Worm (Caenorhabditis elegans) whole organism, L4 larva: ENCODE data around the gene tomm-20.
A peak's percentile ranks its signal among the peaks of the same experiment; 100 is the strongest.

Experiments used
- D1046.2 ChIP-seq: fragments of 200-800 bp; sonication (Bioruptor generic); IDR thresholded peaks from 2 replicates; pipeline ENCODE4 v1.3.6; 2022; ENCODE audit warnings: missing genetic modification characterization, missing compliant biosample characterization
- F37D6.2 ChIP-seq: sonication (generic microtip); optimal IDR thresholded peaks from 2 replicates; lab custom pipeline; 2016; ENCODE audit warnings: mild to moderate bottlenecking, missing genetic modification characterization, missing compliant biosample characterization
- F44E2.7 ChIP-seq: fragments of 200-800 bp; sonication (Bioruptor generic); IDR thresholded peaks from 2 replicates; pipeline ENCODE4 v2.1.2; 2022; ENCODE audit warnings: missing genetic modification characterization, missing compliant biosample characterization
- F49E8.2 ChIP-seq: sonication (generic microtip); optimal IDR thresholded peaks from 2 replicates; lab custom pipeline; 2016; ENCODE audit warnings: missing compliant biosample characterization, mild to moderate bottlenecking, missing genetic modification characterization, borderline replicate concordance
- R02D3.7 ChIP-seq: fragments of 150-350 bp; sonication (generic microtip); optimal IDR thresholded peaks from 3 replicates; lab custom pipeline; 2014; ENCODE audit warnings: missing biosample characterization, missing genetic modification characterization
- T26A8.4 ChIP-seq: fragments of 200-800 bp; sonication (Bioruptor generic); IDR thresholded peaks from 2 replicates; pipeline ENCODE4 v1.3.6; 2022; ENCODE audit warnings: missing genetic modification characterization, missing compliant biosample characterization
- Y5F2A.4 ChIP-seq: fragments of 200-800 bp; sonication (Bioruptor generic); optimal IDR thresholded peaks from 2 replicates; lab custom pipeline; 2018; ENCODE audit warnings: mild to moderate bottlenecking, missing genetic modification characterization, missing compliant biosample characterization
- aha-1 ChIP-seq: fragments of 150-350 bp; peaks from one replicate; lab custom pipeline; 2014; ENCODE audit warnings: missing biosample characterization, missing genetic modification characterization
- ama-1 ChIP-seq: fragments of 150-350 bp; optimal IDR thresholded peaks from 2 replicates; lab custom pipeline; 2014; ENCODE audit warnings: inconsistent platforms, mixed read lengths
- attf-4 ChIP-seq: sonication (generic microtip); optimal IDR thresholded peaks from 3 replicates; lab custom pipeline; 2017; ENCODE audit warnings: missing biosample characterization, missing genetic modification characterization
- ceh-20 ChIP-seq: fragments of 200-800 bp; sonication (Bioruptor generic); IDR thresholded peaks from 2 replicates; pipeline ENCODE4 v1.3.6; 2022; ENCODE audit warnings: missing genetic modification reagents, missing genetic modification characterization, missing compliant biosample characterization
- ceh-28 ChIP-seq: fragments of 150-350 bp; optimal IDR thresholded peaks from 2 replicates; lab custom pipeline; 2014; ENCODE audit warnings: missing biosample characterization, missing genetic modification reagents, missing genetic modification characterization
- ceh-62 ChIP-seq: sonication (generic microtip); optimal IDR thresholded peaks from 2 replicates; lab custom pipeline; 2017; ENCODE audit warnings: missing biosample characterization, missing genetic modification characterization
- cey-2 ChIP-seq: sonication (generic microtip); optimal IDR thresholded peaks from 3 replicates; lab custom pipeline; 2017; ENCODE audit warnings: missing genetic modification characterization, mild to moderate bottlenecking, missing compliant biosample characterization, antibody characterized with exemption, borderline replicate concordance; ENCODE audit not compliant: insufficient read depth
- daf-16 ChIP-seq, 3 experiments: sonication (generic microtip); optimal IDR thresholded peaks; 2 replicates each; lab custom pipeline; 2016 to 2017; ENCODE audit warnings: missing genetic modification characterization in 3 of 3, missing genetic modification reagents in 3 of 3, mild to moderate bottlenecking in 2 of 3, missing compliant biosample characterization in 2 of 3, missing biosample characterization in 1 of 3, moderate library complexity in 1 of 3
- daf-8 ChIP-seq: fragments of 200-800 bp; sonication (Bioruptor generic); IDR thresholded peaks from 2 replicates; pipeline ENCODE4 v1.3.6; 2022; ENCODE audit warnings: missing genetic modification characterization, missing compliant biosample characterization
- dmd-6 ChIP-seq: fragments of 200-800 bp; sonication (Bioruptor generic); IDR thresholded peaks from 2 replicates; pipeline ENCODE4 v1.3.6; 2022; ENCODE audit warnings: missing genetic modification reagents, missing genetic modification characterization, missing compliant biosample characterization
- dpl-1 ChIP-seq: fragments of 150-350 bp; optimal IDR thresholded peaks from 2 replicates; lab custom pipeline; 2014; ENCODE audit warnings: missing biosample characterization, missing genetic modification reagents, missing genetic modification characterization
- dve-1 ChIP-seq: sonication (generic microtip); optimal IDR thresholded peaks from 2 replicates; lab custom pipeline; 2017; ENCODE audit warnings: antibody characterized with exemption, mild to moderate bottlenecking, missing genetic modification characterization, missing compliant biosample characterization; ENCODE audit not compliant: insufficient read depth
- egl-43 ChIP-seq: fragments of 200-800 bp; sonication (Bioruptor generic); IDR thresholded peaks from 2 replicates; pipeline ENCODE4 v1.3.6; 2022; ENCODE audit warnings: missing genetic modification reagents, missing genetic modification characterization, missing compliant biosample characterization
- fkh-10 ChIP-seq: fragments of 150-350 bp; optimal IDR thresholded peaks from 2 replicates; lab custom pipeline; 2014; ENCODE audit warnings: missing biosample characterization, missing genetic modification reagents, missing genetic modification characterization
- gei-8 ChIP-seq: fragments of 200-800 bp; sonication (Bioruptor generic); optimal IDR thresholded peaks from 2 replicates; lab custom pipeline; 2018; ENCODE audit warnings: mild to moderate bottlenecking, missing genetic modification characterization, missing compliant biosample characterization
- hlh-11 ChIP-seq: fragments of 200-800 bp; sonication (Bioruptor generic); optimal IDR thresholded peaks from 2 replicates; lab custom pipeline; 2018; ENCODE audit warnings: mild to moderate bottlenecking, missing genetic modification characterization, missing compliant biosample characterization
- hlh-30 ChIP-seq: sonication (generic microtip); optimal IDR thresholded peaks from 2 replicates; lab custom pipeline; 2017; ENCODE audit warnings: antibody characterized with exemption, mild to moderate bottlenecking, missing genetic modification characterization, missing compliant biosample characterization; ENCODE audit not compliant: insufficient read depth
- hmg-1.1 ChIP-seq: fragments of 200-800 bp; sonication (Bioruptor generic); IDR thresholded peaks from 2 replicates; pipeline ENCODE4 v1.3.6; 2022; ENCODE audit warnings: missing genetic modification reagents, missing genetic modification characterization, missing compliant biosample characterization
- lin-1 ChIP-seq: fragments of 200-800 bp; sonication (Bioruptor generic); IDR thresholded peaks from 2 replicates; pipeline ENCODE4 v1.3.6; 2022; ENCODE audit warnings: missing genetic modification reagents, missing genetic modification characterization, missing compliant biosample characterization
- lin-29 ChIP-seq: fragments of 200-800 bp; sonication (Bioruptor generic); IDR thresholded peaks from 2 replicates; pipeline ENCODE4 v1.3.6; 2022; ENCODE audit warnings: missing genetic modification reagents, missing genetic modification characterization, missing compliant biosample characterization
- mdl-1 ChIP-seq, 2 experiments: fragments of 150-350 bp in 1 of 2; sonication (generic microtip) in 1 of 2; optimal IDR thresholded peaks; 2 replicates each; lab custom pipeline; 2014 to 2017; ENCODE audit warnings: missing biosample characterization in 2 of 2, missing genetic modification characterization in 2 of 2
- mdt-29 ChIP-seq: fragments of 200-800 bp; sonication (Bioruptor generic); IDR thresholded peaks from 2 replicates; pipeline ENCODE4 v1.3.6; 2022; ENCODE audit warnings: missing genetic modification reagents, missing genetic modification characterization, missing compliant biosample characterization
- mes-2 ChIP-seq: sonication (generic microtip); optimal IDR thresholded peaks from 2 replicates; lab custom pipeline; 2016; ENCODE audit warnings: missing genotype, mild to moderate bottlenecking, missing genetic modification characterization, missing compliant biosample characterization; ENCODE audit not compliant: poor library complexity, severe bottlenecking
- mxl-3 ChIP-seq: fragments of 200-800 bp; sonication (Bioruptor generic); optimal IDR thresholded peaks from 2 replicates; lab custom pipeline; 2018; ENCODE audit warnings: mild to moderate bottlenecking, missing genetic modification characterization, missing compliant biosample characterization
- nhr-11 ChIP-seq: fragments of 150-350 bp; optimal IDR thresholded peaks from 2 replicates; lab custom pipeline; 2014; ENCODE audit warnings: missing biosample characterization, missing genetic modification characterization
- nhr-28 ChIP-seq: fragments of 150-350 bp; optimal IDR thresholded peaks from 2 replicates; lab custom pipeline; 2014; ENCODE audit warnings: missing biosample characterization, missing genetic modification characterization
- nhr-41 ChIP-seq: fragments of 200-800 bp; sonication (Bioruptor generic); IDR thresholded peaks from 2 replicates; pipeline ENCODE4 v1.3.6; 2022; ENCODE audit warnings: missing genetic modification reagents, missing genetic modification characterization, missing compliant biosample characterization
- nhr-48 ChIP-seq: sonication (generic microtip); optimal IDR thresholded peaks from 2 replicates; lab custom pipeline; 2016; ENCODE audit warnings: mild to moderate bottlenecking, missing genetic modification characterization, missing compliant biosample characterization
- nhr-6 ChIP-seq: fragments of 150-350 bp; optimal IDR thresholded peaks from 2 replicates; lab custom pipeline; 2014; ENCODE audit warnings: missing biosample characterization, missing genetic modification characterization
- pha-4 ChIP-seq, 2 experiments: fragments of 150-350 bp in 1 of 2; fragments of 200-800 bp in 1 of 2; sonication (Bioruptor generic) in 1 of 2; IDR thresholded peaks in 1 of 2; optimal IDR thresholded peaks in 1 of 2; 2 replicates each; pipeline versions ENCODE4 v1.3.6 to Lab custom; 2014 to 2022; ENCODE audit warnings: missing genetic modification characterization in 2 of 2, missing genetic modification reagents in 2 of 2, missing biosample characterization in 1 of 2, missing compliant biosample characterization in 1 of 2
- pqm-1 ChIP-seq: sonication (generic microtip); optimal IDR thresholded peaks from 2 replicates; lab custom pipeline; 2017; ENCODE audit warnings: missing biosample characterization, missing genetic modification characterization
- sdz-12 ChIP-seq: fragments of 200-800 bp; sonication (Bioruptor generic); optimal IDR thresholded peaks from 2 replicates; lab custom pipeline; 2018; ENCODE audit warnings: mild to moderate bottlenecking, missing genetic modification characterization, missing compliant biosample characterization
- spr-3 ChIP-seq: fragments of 200-800 bp; sonication (Bioruptor generic); optimal IDR thresholded peaks from 2 replicates; lab custom pipeline; 2018; ENCODE audit warnings: mild to moderate bottlenecking, missing genetic modification characterization, missing compliant biosample characterization
- tag-97 ChIP-seq: fragments of 200-800 bp; sonication (Bioruptor generic); IDR thresholded peaks from 2 replicates; pipeline ENCODE4 v1.3.6; 2022; ENCODE audit warnings: missing genetic modification characterization, missing compliant biosample characterization
- tra-1 ChIP-seq: fragments of 200-800 bp; sonication (Bioruptor generic); IDR thresholded peaks from 2 replicates; pipeline ENCODE4 v1.3.6; 2022; ENCODE audit warnings: missing genetic modification reagents, missing genetic modification characterization, missing compliant biosample characterization
- unc-39 ChIP-seq: sonication (generic microtip); optimal IDR thresholded peaks from 2 replicates; lab custom pipeline; 2017; ENCODE audit warnings: missing biosample characterization, missing genetic modification characterization
- unc-62 ChIP-seq, 3 experiments: fragments of 150-350 bp in 1 of 3; sonication (generic microtip); optimal IDR thresholded peaks in 2 of 3; peaks in 1 of 3; 1 replicate in 1 of 3; 2 replicates in 2 of 3; lab custom pipeline; 2014 to 2017; ENCODE audit warnings: missing biosample characterization in 3 of 3, missing genetic modification characterization in 3 of 3, missing genetic modification reagents in 3 of 3, missing genotype in 1 of 3
- ztf-11 ChIP-seq: fragments of 150-350 bp; optimal IDR thresholded peaks from 2 replicates; lab custom pipeline; 2014; ENCODE audit warnings: missing biosample characterization, missing genetic modification characterization

The tomm-20 gene

ce11 chrV:12299244-12299766, 44.0 kb downstream of the tomm-20 start:
- TF ChIP-seq spr-3 (GFP tag; lab: Kevin White, UChicago) (no peak), hlh-11 (tag; lab: Kevin White, UChicago) (peak; percentile 23)

DNA sequence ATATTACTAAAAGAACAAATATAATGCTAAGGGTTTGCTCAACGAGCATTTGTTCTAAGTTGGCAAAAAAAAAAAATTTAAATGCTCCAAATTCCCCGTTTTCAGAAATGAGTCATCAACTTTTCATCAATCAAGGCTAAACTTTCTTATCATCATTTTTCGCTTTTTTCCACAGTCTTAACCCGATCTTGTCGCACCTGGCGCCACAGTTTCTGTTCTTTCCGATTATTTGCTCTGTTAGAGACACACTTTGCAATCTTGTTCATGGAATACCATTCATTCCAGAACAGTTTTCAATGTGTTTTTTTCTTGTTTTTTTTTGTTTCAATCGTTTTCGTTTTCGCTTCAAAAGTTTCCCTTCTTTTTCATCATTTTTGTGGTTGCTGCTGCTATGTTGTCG, 45.1 kb downstream of the tomm-20 start:
- TF ChIP-seq lin-1 (no peak), tag-97 (no peak), gei-8 (GFP tag; lab: Kevin White, UChicago) (no peak), pqm-1 (tag; lab: Kevin White, UChicago) (peak; percentile 83), cey-2 (tag; lab: Kevin White, UChicago) (no peak), aha-1 (tag; lab: Kevin White, UChicago) (peak; percentile 70), F44E2.7 (no peak), unc-62 (GFP tag; optimal IDR thresholded peaks at IDR 0.05 in 1 of 2; lab: Kevin White, UChicago) (peak in 1 of 2 experiments; percentile 83), unc-62 (tag; optimal IDR thresholded peaks at IDR 0.05; lab: Kevin White, UChicago) (no peak), nhr-48 (tag; lab: Kevin White, UChicago) (no peak), nhr-6 (tag; lab: Kevin White, UChicago) (no peak), tra-1 (GFP tag; lab: Robert Waterston, UW) (no peak), mdl-1 (tag; optimal IDR thresholded peaks at IDR 0.05; lab: Kevin White, UChicago) (no peak), Y5F2A.4 (GFP tag; lab: Kevin White, UChicago) (no peak), nhr-11 (tag; lab: Kevin White, UChicago) (no peak), fkh-10 (GFP tag; lab: Kevin White, UChicago) (no peak), nhr-28 (peak; percentile 48), lin-29 (GFP tag; lab: Robert Waterston, UW) (no peak), dmd-6 (GFP tag; lab: Robert Waterston, UW) (peak; percentile 42; the same call in 1 of the 2 replicates), T26A8.4 (GFP tag; lab: Robert Waterston, UW) (no peak), nhr-41 (no peak), dve-1 (peak; percentile 40), D1046.2 (no peak), mxl-3 (no peak), daf-16 (GFP tag; optimal IDR thresholded peaks at IDR 0.05; lab: Kevin White, UChicago) (no peak), daf-16 (tag; optimal IDR thresholded peaks at IDR 0.05; lab: Kevin White, UChicago) (peak; percentile 29), daf-8 (GFP tag; lab: Robert Waterston, UW) (no peak), attf-4 (tag; lab: Kevin White, UChicago) (no peak), unc-39 (tag; lab: Kevin White, UChicago) (no peak), hlh-11 (tag; lab: Kevin White, UChicago) (peak; percentile 10), mdt-29 (no peak), ceh-28 (tag; lab: Kevin White, UChicago) (no peak)

DNA sequence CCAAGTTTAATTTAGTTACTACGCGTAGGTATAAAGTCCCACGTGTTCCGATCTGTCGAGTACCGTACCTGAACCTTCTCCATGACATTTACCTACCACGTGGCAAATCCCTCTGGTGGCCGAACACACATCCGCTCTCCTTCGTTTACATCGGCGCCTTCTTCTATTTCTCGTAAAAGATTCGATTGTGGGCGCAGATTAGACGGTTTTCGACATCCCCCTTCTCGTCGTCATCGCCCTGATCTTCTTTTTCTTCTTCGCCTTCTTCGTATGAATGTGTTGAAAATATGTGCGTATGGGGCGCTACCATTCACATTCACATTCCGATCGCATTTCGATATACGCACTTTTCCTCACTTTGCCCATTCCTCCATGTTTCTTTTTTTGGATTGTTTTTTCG, 46.5 kb downstream of the tomm-20 start:
- TF ChIP-seq hlh-30 (tag; lab: Kevin White, UChicago) (peak; percentile 47), hlh-11 (tag; lab: Kevin White, UChicago) (peak; percentile 1), mdl-1 (tag; optimal IDR thresholded peaks at IDR 0.05; lab: Kevin White, UChicago) (peak in 1 of 2 experiments; percentile 29), sdz-12 (GFP tag; lab: Kevin White, UChicago) (no peak), mxl-3 (peak; percentile 65), nhr-11 (tag; lab: Kevin White, UChicago) (no peak)

DNA sequence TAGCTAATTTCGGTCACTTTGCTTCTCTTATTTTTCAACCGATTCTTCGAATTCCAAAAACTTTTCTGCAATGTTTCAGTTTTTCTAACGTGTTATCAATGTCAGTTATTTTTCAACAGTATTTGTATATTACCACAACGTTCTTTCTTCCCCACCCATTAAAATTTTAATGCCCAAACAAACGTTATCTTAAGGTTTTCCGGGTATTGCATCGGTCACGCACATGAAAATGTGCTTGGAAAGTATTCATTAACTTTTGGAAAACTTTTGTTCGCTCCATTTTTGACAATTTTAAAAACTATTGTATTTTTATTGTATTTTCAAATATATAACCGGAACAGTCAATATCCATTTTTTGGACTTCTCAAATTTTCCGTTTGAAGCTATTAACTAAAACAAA, 47.1 kb downstream of the tomm-20 start:
- TF ChIP-seq F37D6.2 (tag; lab: Kevin White, UChicago) (no peak), pha-4 (GFP tag; IDR thresholded peaks at IDR 0.05; lab: Robert Waterston, UW) (no peak), pha-4 (tag; optimal IDR thresholded peaks at IDR 0.05; lab: Kevin White, UChicago) (no peak), nhr-11 (tag; lab: Kevin White, UChicago) (no peak), F44E2.7 (no peak), ceh-62 (tag; lab: Kevin White, UChicago) (no peak), mes-2 (tag; lab: Kevin White, UChicago) (no peak), ztf-11 (no peak), R02D3.7 (tag; lab: Kevin White, UChicago) (no peak), egl-43 (no peak), dpl-1 (no peak), ama-1 (lab: Kevin White, UChicago) (no peak), hmg-1.1 (no peak), ceh-20 (GFP tag; lab: Robert Waterston, UW) (no peak), F49E8.2 (tag; lab: Kevin White, UChicago) (no peak)
